Fruit fly (Drosophila melanogaster): ENCODE measurements around the gene Fbxl4.

DNA sequence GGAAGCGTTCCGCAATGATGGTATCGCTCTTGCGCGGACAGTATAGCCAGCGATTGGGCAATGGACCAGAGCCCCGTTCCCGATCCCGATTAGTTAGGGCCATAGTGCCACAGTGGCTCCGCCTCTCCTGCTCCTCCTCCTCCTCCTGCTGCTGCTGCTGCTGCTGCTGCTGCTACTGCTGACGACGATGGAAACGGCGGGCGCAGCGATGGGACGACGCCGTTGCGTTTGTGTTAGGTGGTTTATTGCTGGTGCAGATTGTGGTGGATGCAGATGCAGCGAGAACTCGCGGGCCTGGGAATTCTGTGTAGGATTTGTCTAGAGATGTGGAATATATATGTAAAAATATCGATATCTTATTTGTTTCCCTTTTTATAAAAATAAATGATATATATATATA lies 4.8 kb upstream of the Fbxl4 start, which contains the start of gene mRNA-cap:
- no peak for TF ChIP-seq gl (tag; optimal IDR thresholded peaks at IDR 0.05)
- TF ChIP-seq CG15710 (tag; optimal IDR thresholded peaks at IDR 0.05): no peak
- no peak for TF ChIP-seq rn (GFP tag; IDR thresholded peaks at IDR 0.05)
- no peak for TF ChIP-seq Ets98B (GFP tag; IDR thresholded peaks at IDR 0.05)
- TF ChIP-seq EcR (GFP tag; optimal IDR thresholded peaks at IDR 0.05): no peak
- TF ChIP-seq CG8301 (tag; optimal IDR thresholded peaks at IDR 0.05): no peak
- TF ChIP-seq CG17806 (tag; optimal IDR thresholded peaks at IDR 0.05): no peak
- TF ChIP-seq D1 (tag; optimal IDR thresholded peaks at IDR 0.05): no peak

Measured in whole organism, pupa.